Worm (Caenorhabditis elegans): Measurements from ENCODE around the gene C08H9.18.

DNA sequence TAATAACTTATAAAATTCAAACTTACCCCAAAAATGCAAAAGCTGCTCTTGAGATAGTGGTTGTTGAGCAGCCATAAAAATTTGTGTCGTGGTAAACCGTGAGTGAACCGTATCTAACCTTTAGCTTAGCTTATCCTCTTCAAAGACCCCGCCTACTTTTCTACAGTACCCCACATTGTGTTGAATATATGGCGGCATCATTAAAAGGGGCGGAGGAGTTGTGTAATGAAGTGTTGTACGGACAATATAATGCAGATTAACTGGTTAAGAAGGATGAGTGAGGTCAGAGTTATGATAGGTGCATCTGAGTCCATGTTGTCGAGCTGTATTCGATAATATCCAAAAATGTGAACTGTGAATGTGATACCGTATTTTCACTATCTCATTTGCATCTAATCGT lies 34.2 kb downstream of the C08H9.18 start, which contains the start of gene eyg-1:
- TF ChIP-seq him-1 (tag; optimal IDR thresholded peaks at IDR 0.05) (no peak), W03F9.2 (tag; optimal IDR thresholded peaks at IDR 0.05) (no peak)
